Worm (Caenorhabditis elegans) whole organism, L1 larva: ENCODE results near the gene gpr-1.

ENCODE experiments used
- C16A3.4 ChIP-seq: fragments of 150-350 bp; optimal IDR thresholded peaks from 2 replicates; lab custom pipeline; 2014; ENCODE audit warnings: missing biosample characterization, missing genetic modification characterization
- F16B12.6 ChIP-seq: fragments of 150-350 bp; optimal IDR thresholded peaks from 2 replicates; lab custom pipeline; 2014; ENCODE audit warnings: missing biosample characterization, missing genetic modification characterization
- Y116A8C.19 ChIP-seq: sonication (generic microtip); optimal IDR thresholded peaks from 2 replicates; lab custom pipeline; 2016; ENCODE audit warnings: missing compliant biosample characterization, missing genetic modification characterization, borderline replicate concordance
- alr-1 ChIP-seq: fragments of 200-800 bp; sonication (Bioruptor generic); optimal IDR thresholded peaks from 2 replicates; lab custom pipeline; 2018; ENCODE audit warnings: borderline replicate concordance, mild to moderate bottlenecking, missing genetic modification characterization, missing compliant biosample characterization
- aly-2 ChIP-seq: fragments of 150-350 bp; optimal IDR thresholded peaks from 2 replicates; lab custom pipeline; 2014; ENCODE audit warnings: missing biosample characterization, missing genetic modification characterization
- ama-1 ChIP-seq: fragments of 150-350 bp; optimal IDR thresholded peaks from 2 replicates; lab custom pipeline; 2014
- blmp-1 ChIP-seq: fragments of 150-350 bp; optimal IDR thresholded peaks from 2 replicates; lab custom pipeline; 2014; ENCODE audit warnings: missing biosample characterization, missing genetic modification characterization
- ceh-8 ChIP-seq: fragments of 200-800 bp; sonication (Bioruptor generic); optimal IDR thresholded peaks from 2 replicates; lab custom pipeline; 2018; ENCODE audit warnings: mild to moderate bottlenecking, missing genetic modification characterization, moderate library complexity, missing compliant biosample characterization
- ceh-88 ChIP-seq: fragments of 200-800 bp; sonication (Bioruptor generic); IDR thresholded peaks from 2 replicates; pipeline ENCODE4 v1.3.6; 2022; ENCODE audit warnings: missing genetic modification characterization, missing compliant biosample characterization
- ceh-90 ChIP-seq: sonication (generic microtip); optimal IDR thresholded peaks from 2 replicates; lab custom pipeline; 2016; ENCODE audit warnings: missing genetic modification characterization, missing compliant biosample characterization
- ces-1 ChIP-seq: fragments of 150-350 bp; optimal IDR thresholded peaks from 2 replicates; lab custom pipeline; 2014; ENCODE audit warnings: missing biosample characterization, missing genetic modification reagents, missing genetic modification characterization
- dpl-1 ChIP-seq, 3 experiments: fragments of 150-350 bp in 2 of 3; sonication (generic microtip) in 1 of 3; optimal IDR thresholded peaks; 2 replicates each; lab custom pipeline; 2014 to 2017; ENCODE audit warnings: missing biosample characterization in 3 of 3, missing genetic modification characterization in 3 of 3, missing genetic modification reagents in 3 of 3
- dsc-1 ChIP-seq: sonication (generic microtip); optimal IDR thresholded peaks from 2 replicates; lab custom pipeline; 2016; ENCODE audit warnings: mild to moderate bottlenecking, missing genetic modification characterization, missing compliant biosample characterization
- efl-1 ChIP-seq, 4 experiments: fragments of 150-350 bp; optimal IDR thresholded peaks in 3 of 4; peaks in 1 of 4; 1 replicate in 1 of 4; 2 replicates in 3 of 4; lab custom pipeline; 2014; ENCODE audit warnings: missing biosample characterization in 2 of 4, missing genetic modification characterization in 2 of 4, missing genetic modification reagents in 2 of 4
- elt-2 ChIP-seq: sonication (generic microtip); optimal IDR thresholded peaks from 2 replicates; lab custom pipeline; 2016; ENCODE audit warnings: missing genetic modification characterization, mild to moderate bottlenecking, inconsistent platforms, missing compliant biosample characterization, missing genetic modification reagents
- elt-3 ChIP-seq, 6 experiments: fragments of 150-350 bp in 1 of 6; sonication (generic microtip); optimal IDR thresholded peaks; 2 replicates each; lab custom pipeline; 2017 to 2018; ENCODE audit warnings: missing biosample characterization in 6 of 6, missing genetic modification characterization in 6 of 6, inconsistent platforms in 1 of 6
- ets-5 ChIP-seq: fragments of 200-800 bp; sonication (Bioruptor generic); IDR thresholded peaks from 2 replicates; pipeline ENCODE4 v1.3.6; 2022; ENCODE audit warnings: missing genetic modification characterization, missing compliant biosample characterization
- fkh-4 ChIP-seq: sonication (generic microtip); optimal IDR thresholded peaks from 2 replicates; lab custom pipeline; 2016; ENCODE audit warnings: missing compliant biosample characterization, missing genetic modification characterization, borderline replicate concordance
- fos-1 ChIP-seq: fragments of 150-350 bp; optimal IDR thresholded peaks from 2 replicates; lab custom pipeline; 2014; ENCODE audit warnings: missing biosample characterization, missing genetic modification characterization
- irx-1 ChIP-seq: sonication (generic microtip); optimal IDR thresholded peaks from 2 replicates; lab custom pipeline; 2016; ENCODE audit warnings: missing genetic modification characterization, missing compliant biosample characterization
- isw-1 ChIP-seq: fragments of 200-800 bp; sonication (Bioruptor generic); IDR thresholded peaks from 2 replicates; pipeline ENCODE4 v1.3.6; 2022; ENCODE audit warnings: missing genetic modification characterization, missing compliant biosample characterization
- jun-1 ChIP-seq: fragments of 150-350 bp; optimal IDR thresholded peaks from 2 replicates; lab custom pipeline; 2014; ENCODE audit warnings: missing biosample characterization, missing genetic modification reagents, missing genetic modification characterization
- lin-13 ChIP-seq: fragments of 150-350 bp; optimal IDR thresholded peaks from 2 replicates; lab custom pipeline; 2014; ENCODE audit warnings: missing biosample characterization, missing genetic modification reagents, missing genetic modification characterization
- lin-15B ChIP-seq: fragments of 150-350 bp; sonication (generic microtip); optimal IDR thresholded peaks from 3 replicates; lab custom pipeline; 2014; ENCODE audit warnings: missing biosample characterization, missing genetic modification characterization
- lin-35 ChIP-seq, 2 experiments: fragments of 150-350 bp; optimal IDR thresholded peaks; 2 replicates each; lab custom pipeline; 2014; ENCODE audit warnings: missing biosample characterization in 2 of 2, missing genetic modification characterization in 2 of 2, missing genetic modification reagents in 2 of 2
- lir-3 ChIP-seq: sonication (generic microtip); optimal IDR thresholded peaks from 2 replicates; lab custom pipeline; 2016; ENCODE audit warnings: mild to moderate bottlenecking, missing genetic modification characterization, moderate library complexity, missing compliant biosample characterization; ENCODE audit not compliant: poor library complexity
- lsy-2 ChIP-seq, 2 experiments: fragments of 150-350 bp; optimal IDR thresholded peaks; 2 replicates each; lab custom pipeline; 2014; ENCODE audit warnings: missing biosample characterization in 2 of 2, missing genetic modification characterization in 2 of 2
- mdl-1 ChIP-seq, 2 experiments: fragments of 150-350 bp; optimal IDR thresholded peaks; 2 replicates each; lab custom pipeline; 2014 to 2017; ENCODE audit warnings: missing biosample characterization in 2 of 2, missing genetic modification characterization in 2 of 2, inconsistent platforms in 1 of 2
- nhr-12 ChIP-seq: sonication (generic microtip); optimal IDR thresholded peaks from 2 replicates; lab custom pipeline; 2017; ENCODE audit warnings: missing biosample characterization, missing genetic modification characterization
- nhr-19 ChIP-seq: fragments of 200-800 bp; sonication (Bioruptor generic); conservative IDR thresholded peaks from 2 replicates; pipeline ENCODE4 v1.3.6; 2022; ENCODE audit warnings: missing genetic modification characterization, missing compliant biosample characterization
- nhr-20 ChIP-seq: sonication (generic microtip); optimal IDR thresholded peaks from 2 replicates; lab custom pipeline; 2016; ENCODE audit warnings: mild to moderate bottlenecking, missing genetic modification characterization, missing compliant biosample characterization
- nhr-237 ChIP-seq: fragments of 150-350 bp; optimal IDR thresholded peaks from 2 replicates; lab custom pipeline; 2014; ENCODE audit warnings: missing biosample characterization, missing genetic modification characterization
- nhr-71 ChIP-seq: sonication (generic microtip); optimal IDR thresholded peaks from 2 replicates; lab custom pipeline; 2016; ENCODE audit warnings: mild to moderate bottlenecking, missing genetic modification characterization, moderate library complexity, missing compliant biosample characterization
- nhr-84 ChIP-seq: sonication (generic microtip); optimal IDR thresholded peaks from 2 replicates; lab custom pipeline; 2017; ENCODE audit warnings: missing biosample characterization, missing genetic modification characterization
- nhr-85 ChIP-seq: sonication (generic microtip); peaks from one replicate; lab custom pipeline; 2016; ENCODE audit warnings: missing genetic modification characterization, inconsistent platforms, missing compliant biosample characterization
- snpc-4 ChIP-seq: fragments of 150-350 bp; optimal IDR thresholded peaks from 2 replicates; lab custom pipeline; 2014; ENCODE audit warnings: missing biosample characterization, missing genetic modification characterization
- snu-23 ChIP-seq: sonication (generic microtip); optimal IDR thresholded peaks from 2 replicates; lab custom pipeline; 2016; ENCODE audit warnings: missing genetic modification characterization, missing compliant biosample characterization
- sptf-1 ChIP-seq: fragments of 150-350 bp; optimal IDR thresholded peaks from 2 replicates; lab custom pipeline; 2014; ENCODE audit warnings: missing biosample characterization, missing genetic modification characterization
- swsn-7 ChIP-seq: sonication (generic microtip); optimal IDR thresholded peaks from 2 replicates; lab custom pipeline; 2016; ENCODE audit warnings: missing genetic modification characterization, missing compliant biosample characterization
- tbx-2 ChIP-seq: sonication (generic microtip); optimal IDR thresholded peaks from 2 replicates; lab custom pipeline; 2016; ENCODE audit warnings: missing genetic modification characterization, missing compliant biosample characterization
- xbp-1 ChIP-seq: sonication (generic microtip); optimal IDR thresholded peaks from 2 replicates; lab custom pipeline; 2016; ENCODE audit warnings: missing genetic modification characterization, missing compliant biosample characterization
- ztf-4 ChIP-seq: fragments of 150-350 bp; optimal IDR thresholded peaks from 2 replicates; lab custom pipeline; 2014; ENCODE audit warnings: missing biosample characterization, missing genetic modification characterization

Gene gpr-1

DNA sequence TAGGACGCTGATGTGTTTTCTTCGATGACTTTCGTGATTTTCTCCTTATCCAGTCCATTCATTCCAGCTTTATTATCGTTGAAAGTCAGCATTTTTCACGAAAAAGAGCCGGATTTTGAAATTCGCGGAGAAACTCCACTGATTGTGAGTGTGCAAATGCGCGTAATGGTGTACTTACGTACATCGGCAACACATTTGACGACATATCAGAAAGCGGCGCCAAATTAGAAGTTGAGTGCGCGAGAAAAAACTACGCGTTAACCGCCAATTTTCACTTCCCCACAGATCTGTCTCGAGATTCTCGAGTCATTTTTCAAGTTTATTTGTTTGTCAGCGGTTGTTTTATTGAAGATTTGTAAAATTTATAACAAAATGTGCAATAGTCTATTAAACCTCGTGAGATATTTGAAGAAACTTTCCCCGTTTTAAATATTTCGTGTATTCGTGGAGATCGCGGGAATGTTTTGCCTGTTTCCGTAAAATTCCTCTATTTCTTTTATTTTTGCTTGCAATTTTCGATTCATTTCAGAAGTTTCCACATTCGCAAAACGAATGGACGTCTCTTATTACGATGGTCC, at the start of gene gpr-1, which contains the start of gene polk-1:
TSS of gene gpr-1 (plus strand) at position 528 of the 578 bp plus-strand sequence.
TSS of gene polk-1 (minus strand) at position 186 of the 578 bp plus-strand sequence.
- TF ChIP-seq lsy-2 (tag; optimal IDR thresholded peaks at IDR 0.05; lab: Kevin White, UChicago) (peak; percentile 29 to 52), aly-2 (tag; lab: Kevin White, UChicago) (no peak), dsc-1 (tag; lab: Kevin White, UChicago) (no peak), dpl-1 (GFP tag; optimal IDR thresholded peaks at IDR 0.05; lab: Kevin White, UChicago) (peak; percentile 74 to 86 (median 81)), snpc-4 (no peak), ces-1 (GFP tag; lab: Kevin White, UChicago) (no peak), nhr-20 (tag; lab: Kevin White, UChicago) (no peak), F16B12.6 (tag; lab: Kevin White, UChicago) (peak; percentile 79), nhr-85 (tag; lab: Kevin White, UChicago) (no peak), swsn-7 (no peak), alr-1 (no peak), lir-3 (tag; lab: Kevin White, UChicago) (no peak), lin-13 (GFP tag; lab: Kevin White, UChicago) (peak; percentile 52), nhr-12 (tag; lab: Kevin White, UChicago) (no peak), jun-1 (tag; lab: Kevin White, UChicago) (no peak), ama-1 (lab: Kevin White, UChicago) (no peak), lin-35 (GFP tag; optimal IDR thresholded peaks at IDR 0.05; lab: Kevin White, UChicago) (peak; percentile 68 to 93), snu-23 (GFP tag; lab: Kevin White, UChicago) (peak; percentile 22), Y116A8C.19 (no peak), isw-1 (peak; percentile 27; the same call in 1 of the 2 replicates), efl-1 (optimal IDR thresholded peaks at IDR 0.05; lab: Kevin White, UChicago) (peak; percentile 80 to 83), efl-1 (GFP tag; optimal IDR thresholded peaks at IDR 0.05 in 1 of 2; lab: Kevin White, UChicago) (peak; percentile 85 to 98), blmp-1 (tag; lab: Kevin White, UChicago) (peak; percentile 23), ztf-4 (tag; lab: Kevin White, UChicago) (no peak), lin-15B (tag; lab: Kevin White, UChicago) (peak; percentile 36), C16A3.4 (tag; lab: Kevin White, UChicago) (peak; percentile 25), ceh-8 (GFP tag; lab: Kevin White, UChicago) (no peak), mdl-1 (tag; optimal IDR thresholded peaks at IDR 0.05; lab: Kevin White, UChicago) (no peak), ceh-90 (tag; lab: Kevin White, UChicago) (no peak), fkh-4 (tag; lab: Kevin White, UChicago) (no peak), nhr-237 (tag; lab: Kevin White, UChicago) (no peak), sptf-1 (tag; lab: Kevin White, UChicago) (no peak)

DNA sequence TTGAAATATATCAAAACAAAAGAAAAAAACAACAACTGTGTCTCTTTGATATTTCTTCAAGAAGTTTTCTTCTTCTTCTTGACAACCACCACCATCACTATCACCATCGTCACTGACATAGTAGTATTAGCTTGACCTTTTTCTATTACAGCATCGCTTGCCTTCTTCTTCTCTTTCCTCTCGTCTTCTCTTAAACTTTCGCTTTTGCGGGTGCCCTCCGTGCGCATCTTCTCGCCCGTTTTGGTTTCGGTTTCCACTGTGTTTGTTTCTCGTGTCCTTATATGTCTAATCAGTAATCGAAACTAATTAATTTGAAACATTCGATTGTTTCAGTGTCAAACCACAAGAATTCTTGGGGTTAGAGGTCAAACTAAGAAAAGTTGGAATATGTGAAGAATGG, 49.4 kb upstream of the gpr-1 start:
- no peak for TF ChIP-seq irx-1 (tag; lab: Kevin White, UChicago)
- TF ChIP-seq nhr-71, result no peak
- TF ChIP-seq fos-1 (tag; lab: Kevin White, UChicago), result no peak
- TF ChIP-seq ceh-88 (GFP tag; lab: Robert Waterston, UW), result no peak
- TF ChIP-seq elt-3 (tag; optimal IDR thresholded peaks at IDR 0.05; lab: Kevin White, UChicago), result peak in 1 of 6 experiments; percentile 29
- no peak for TF ChIP-seq elt-2 (tag; lab: Kevin White, UChicago)
- no peak for TF ChIP-seq xbp-1 (tag; lab: Kevin White, UChicago)
- no peak for TF ChIP-seq snu-23 (GFP tag; lab: Kevin White, UChicago)
- TF ChIP-seq nhr-19 (GFP tag; lab: Robert Waterston, UW), result no peak
- TF ChIP-seq tbx-2 (tag; lab: Kevin White, UChicago), result no peak
- peak; percentile 96 for TF ChIP-seq blmp-1 (tag; lab: Kevin White, UChicago)
- TF ChIP-seq nhr-84, result no peak
- TF ChIP-seq ets-5 (GFP tag; lab: Robert Waterston, UW), result no peak
- TF ChIP-seq lin-13 (GFP tag; lab: Kevin White, UChicago), result no peak
